In genomic region chr3L:2847257-2847656, dm6 we compare ENCODE assay signal across 1 fruit fly cellular context.
TF ChIP-seq lines count a peak whose summit lies in the region.

No protein-coding gene starts in this region.

TF ChIP-seq in whole organism, embryonic, 481 proteins besides CTCF, POLR2A, EP300 and RAD21 (continued from another document):
- TF ChIP-seq unpg (GFP tag; optimal IDR thresholded peaks at IDR 0.05; lab: Kevin White, UChicago) = peak; percentile 5
- TF ChIP-seq gem (tag; optimal IDR thresholded peaks at IDR 0.05; lab: Kevin White, UChicago) = peak; percentile 38
- TF ChIP-seq TFAM (GFP tag; optimal IDR thresholded peaks at IDR 0.05; lab: Kevin White, UChicago) = no peak
- TF ChIP-seq NFAT (GFP tag; IDR thresholded peaks at IDR 0.05; lab: Robert Waterston, UW) = no peak
- TF ChIP-seq CG8359 (GFP tag; optimal IDR thresholded peaks at IDR 0.05; lab: Kevin White, UChicago; ENCODE audit: borderline replicate concordance) = no peak
- TF ChIP-seq CG15269 (tag; optimal IDR thresholded peaks at IDR 0.05; lab: Kevin White, UChicago) = peak; percentile 7
- no peak for TF ChIP-seq HLH3B (GFP tag; IDR thresholded peaks at IDR 0.05; lab: Robert Waterston, UW)
- no peak for TF ChIP-seq gsb-n (tag; optimal IDR thresholded peaks at IDR 0.05; lab: Kevin White, UChicago)
- TF ChIP-seq MESR4 (GFP tag; optimal IDR thresholded peaks at IDR 0.05; lab: Kevin White, UChicago) = no peak
- TF ChIP-seq ap (GFP tag; IDR thresholded peaks at IDR 0.05; lab: Robert Waterston, UW) = no peak
- TF ChIP-seq caup (GFP tag; optimal IDR thresholded peaks at IDR 0.05; lab: Kevin White, UChicago; ENCODE audit: severe bottlenecking) = no peak
- TF ChIP-seq CG32767 (GFP tag; IDR thresholded peaks at IDR 0.05; lab: Robert Waterston, UW) = no peak
- TF ChIP-seq sc (optimal IDR thresholded peaks at IDR 0.05; lab: Kevin White, UChicago) = no peak
- TF ChIP-seq sc (GFP tag; optimal IDR thresholded peaks at IDR 0.05; lab: Kevin White, UChicago) = no peak
- no peak for TF ChIP-seq CG16813 (GFP tag; IDR thresholded peaks at IDR 0.05; lab: Robert Waterston, UW; ENCODE audit: partially characterized antibody)
